Fruit fly (Drosophila melanogaster) whole organism, pupa: ENCODE measurements around the gene Dip-B.

Experiments used
- D1 ChIP-seq: fragments of 200-800 bp; sonication (Bioruptor generic); optimal IDR thresholded peaks from 2 replicates; lab custom pipeline; 2018; ENCODE audit warnings: missing biosample characterization, mild to moderate bottlenecking, missing genetic modification characterization, moderate library complexity
- EcR ChIP-seq: fragments of 200-800 bp; sonication (Bioruptor generic); optimal IDR thresholded peaks from 3 replicates; lab custom pipeline; 2019; ENCODE audit warnings: missing biosample characterization, missing genetic modification characterization, mild to moderate bottlenecking, moderate library complexity, missing genetic modification reagents
- fd96Ca ChIP-seq: fragments of 200-800 bp; sonication (Bioruptor generic); IDR thresholded peaks from 3 replicates; pipeline ENCODE4 v1.3.6; 2022; ENCODE audit warnings: missing biosample characterization, missing genetic modification characterization

DNA sequence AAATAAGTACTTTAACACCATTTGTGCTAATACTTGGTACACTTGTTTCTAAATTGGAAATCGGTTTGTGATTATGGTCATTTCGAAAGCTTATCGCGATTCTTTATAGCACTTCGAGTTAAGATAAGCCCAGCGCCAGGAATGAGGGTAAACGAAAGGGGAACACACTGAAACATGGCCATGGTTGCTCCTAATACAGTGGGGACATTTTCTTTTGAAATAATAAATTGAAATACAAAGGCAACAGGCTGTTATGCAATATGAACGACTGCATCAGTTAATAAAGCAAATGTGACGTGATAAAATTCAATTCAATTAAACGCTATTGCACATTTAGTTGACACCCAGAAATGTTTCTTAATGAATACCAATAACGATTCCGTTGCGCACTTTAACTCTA lies 1.3 kb downstream of the Dip-B start:
- no peak for TF ChIP-seq D1 (tag; lab: Kevin White, UChicago)
- TF ChIP-seq EcR = no peak
- TF ChIP-seq fd96Ca (GFP tag; lab: Robert Waterston, UW) = no peak
